Worm (Caenorhabditis elegans): ENCODE measurements around the gene cdd-2.

The cdd-2 gene

ce11 chrIV:7501337-7501736, 46.4 kb downstream of the cdd-2 start, which contains the start of gene F55G1.15:
Gene F55G1.15, minus strand, starts transcription at chrIV:7501437.
- TF ChIP-seq nhr-12 (tag; optimal IDR thresholded peaks at IDR 0.05) = no peak
- no peak for TF ChIP-seq lin-32 (GFP tag; optimal IDR thresholded peaks at IDR 0.05)
- TF ChIP-seq lin-13 (tag; optimal IDR thresholded peaks at IDR 0.05) = no peak
- no peak for TF ChIP-seq sem-2 (GFP tag; optimal IDR thresholded peaks at IDR 0.05)
- no peak for TF ChIP-seq hlh-1 (tag; optimal IDR thresholded peaks at IDR 0.05)
- TF ChIP-seq tbx-8 (GFP tag; optimal IDR thresholded peaks at IDR 0.05) = no peak
- TF ChIP-seq nhr-28 (tag; optimal IDR thresholded peaks at IDR 0.05) = no peak
- no peak for TF ChIP-seq sptf-1 (tag; optimal IDR thresholded peaks at IDR 0.05)
- no peak for TF ChIP-seq nhr-2 (tag; optimal IDR thresholded peaks at IDR 0.05)
- no peak for TF ChIP-seq elt-3 (tag; optimal IDR thresholded peaks at IDR 0.05)
- TF ChIP-seq snpc-4 (tag; optimal IDR thresholded peaks at IDR 0.05) = no peak
- no peak for TF ChIP-seq zip-8 (tag; optimal IDR thresholded peaks at IDR 0.05)
- TF ChIP-seq elt-1 (tag; optimal IDR thresholded peaks at IDR 0.05; ENCODE audit: borderline replicate concordance, insufficient read depth) = no peak
- no peak for TF ChIP-seq ces-1 (GFP tag; optimal IDR thresholded peaks at IDR 0.05)
- no peak for TF ChIP-seq unc-120 (tag; optimal IDR thresholded peaks at IDR 0.05; ENCODE audit: poor library complexity, severe bottlenecking)
- no peak for TF ChIP-seq cnd-1 (tag; optimal IDR thresholded peaks at IDR 0.05)
- TF ChIP-seq nhr-237 (tag; optimal IDR thresholded peaks at IDR 0.05) = no peak
- no peak for TF ChIP-seq ztf-11 (tag; optimal IDR thresholded peaks at IDR 0.05)
- no peak for TF ChIP-seq unc-39 (tag; optimal IDR thresholded peaks at IDR 0.05)

ce11 chrIV:7500924-7501323, 46.8 kb downstream of the cdd-2 start:
- TF ChIP-seq nhr-237 (tag; optimal IDR thresholded peaks at IDR 0.05) (no peak), drap-1 (GFP tag; optimal IDR thresholded peaks at IDR 0.05) (no peak), mep-1 (tag; optimal IDR thresholded peaks at IDR 0.05) (no peak), ztf-11 (tag; optimal IDR thresholded peaks at IDR 0.05) (no peak), ham-2 (GFP tag; optimal IDR thresholded peaks at IDR 0.05) (no peak), snpc-4 (tag; optimal IDR thresholded peaks at IDR 0.05) (no peak), unc-39 (tag; optimal IDR thresholded peaks at IDR 0.05) (no peak), tbx-8 (GFP tag; optimal IDR thresholded peaks at IDR 0.05) (no peak), mab-5 (tag; optimal IDR thresholded peaks at IDR 0.05) (no peak), ces-1 (GFP tag; optimal IDR thresholded peaks at IDR 0.05) (no peak), ceh-39 (tag; optimal IDR thresholded peaks at IDR 0.05) (no peak), M03D4.4 (tag; optimal IDR thresholded peaks at IDR 0.05) (no peak), unc-62 (GFP tag; optimal IDR thresholded peaks at IDR 0.05) (no peak), sptf-1 (tag; optimal IDR thresholded peaks at IDR 0.05) (no peak), nhr-28 (tag; optimal IDR thresholded peaks at IDR 0.05) (no peak), nhr-12 (tag; optimal IDR thresholded peaks at IDR 0.05) (no peak), sem-2 (GFP tag; optimal IDR thresholded peaks at IDR 0.05) (no peak)

ce11 chrIV:7499302-7499701, 48.4 kb downstream of the cdd-2 start:
- TF ChIP-seq lin-32 (GFP tag; optimal IDR thresholded peaks at IDR 0.05) (no peak), mls-2 (tag; optimal IDR thresholded peaks at IDR 0.05) (no peak), hlh-1 (tag; optimal IDR thresholded peaks at IDR 0.05) (no peak)

- no peak for TF ChIP-seq zip-8 (tag; optimal IDR thresholded peaks at IDR 0.05)
- TF ChIP-seq bed-3 (GFP tag; optimal IDR thresholded peaks at IDR 0.05) = no peak
- no peak for TF ChIP-seq ceh-39 (tag; optimal IDR thresholded peaks at IDR 0.05)
- no peak for TF ChIP-seq ceh-83 (GFP tag; optimal IDR thresholded peaks at IDR 0.05)
- TF ChIP-seq nhr-28 (tag; optimal IDR thresholded peaks at IDR 0.05) = no peak
- TF ChIP-seq lin-32 (GFP tag; optimal IDR thresholded peaks at IDR 0.05) = no peak
- no peak for TF ChIP-seq nhr-237 (tag; optimal IDR thresholded peaks at IDR 0.05)
- no peak for TF ChIP-seq elt-3 (tag; optimal IDR thresholded peaks at IDR 0.05)
- no peak for TF ChIP-seq lin-13 (tag; optimal IDR thresholded peaks at IDR 0.05)
- no peak for TF ChIP-seq cnd-1 (tag; optimal IDR thresholded peaks at IDR 0.05)
- TF ChIP-seq ceh-43 (GFP tag; optimal IDR thresholded peaks at IDR 0.05) = no peak
- no peak for TF ChIP-seq ztf-11 (tag; optimal IDR thresholded peaks at IDR 0.05)
- no peak for TF ChIP-seq nhr-2 (tag; optimal IDR thresholded peaks at IDR 0.05)
- no peak for TF ChIP-seq sptf-1 (tag; optimal IDR thresholded peaks at IDR 0.05)
- TF ChIP-seq ces-1 (GFP tag; optimal IDR thresholded peaks at IDR 0.05) = no peak
- TF ChIP-seq mls-2 (tag; optimal IDR thresholded peaks at IDR 0.05) = no peak
- no peak for TF ChIP-seq mep-1 (tag; optimal IDR thresholded peaks at IDR 0.05)
- no peak for TF ChIP-seq mab-5 (tag; optimal IDR thresholded peaks at IDR 0.05)
- TF ChIP-seq lsy-2 (tag; optimal IDR thresholded peaks at IDR 0.05) = no peak
These were observed 49.9 kb downstream of the cdd-2 start, which contains the start of gene egas-4 for ce11 chrIV:7497750-7498149. Gene egas-4, minus strand, starts transcription at chrIV:7497850.

ce11 chrIV:7497205-7497604, 50.5 kb downstream of the cdd-2 start:
- TF ChIP-seq lin-32 (GFP tag; optimal IDR thresholded peaks at IDR 0.05) = no peak
- no peak for TF ChIP-seq ceh-39 (tag; optimal IDR thresholded peaks at IDR 0.05)
- TF ChIP-seq unc-39 (tag; optimal IDR thresholded peaks at IDR 0.05) = no peak
- TF ChIP-seq nhr-237 (tag; optimal IDR thresholded peaks at IDR 0.05) = no peak
- TF ChIP-seq nhr-2 (tag; optimal IDR thresholded peaks at IDR 0.05) = no peak
- TF ChIP-seq ham-2 (GFP tag; optimal IDR thresholded peaks at IDR 0.05) = no peak
- TF ChIP-seq drap-1 (GFP tag; optimal IDR thresholded peaks at IDR 0.05) = no peak
- TF ChIP-seq sem-2 (GFP tag; optimal IDR thresholded peaks at IDR 0.05) = no peak
- TF ChIP-seq unc-120 (tag; optimal IDR thresholded peaks at IDR 0.05; ENCODE audit: poor library complexity, severe bottlenecking) = no peak
- no peak for TF ChIP-seq ceh-83 (GFP tag; optimal IDR thresholded peaks at IDR 0.05)
- TF ChIP-seq bed-3 (GFP tag; optimal IDR thresholded peaks at IDR 0.05) = no peak
- TF ChIP-seq tbx-8 (GFP tag; optimal IDR thresholded peaks at IDR 0.05) = no peak
- no peak for TF ChIP-seq cnd-1 (tag; optimal IDR thresholded peaks at IDR 0.05)
- no peak for TF ChIP-seq lsy-2 (tag; optimal IDR thresholded peaks at IDR 0.05)
- TF ChIP-seq mep-1 (tag; optimal IDR thresholded peaks at IDR 0.05) = no peak
- TF ChIP-seq nhr-28 (tag; optimal IDR thresholded peaks at IDR 0.05) = no peak
- TF ChIP-seq unc-62 (GFP tag; optimal IDR thresholded peaks at IDR 0.05) = no peak
- TF ChIP-seq M03D4.4 (tag; optimal IDR thresholded peaks at IDR 0.05) = no peak
